Worm (Caenorhabditis elegans) whole organism, late embryonic: ENCODE results near the gene C08F1.11.

Experiments
- ama-1 ChIP-seq: fragments of 150-350 bp; optimal IDR thresholded peaks from 2 replicates; lab custom pipeline; 2014
- ceh-14 ChIP-seq: sonication (generic microtip); optimal IDR thresholded peaks from 2 replicates; lab custom pipeline; 2016; ENCODE audit warnings: missing genotype, missing genetic modification characterization, missing compliant biosample characterization
- dve-1 ChIP-seq: sonication (generic microtip); optimal IDR thresholded peaks from 2 replicates; lab custom pipeline; 2017; ENCODE audit warnings: antibody characterized with exemption, mild to moderate bottlenecking, missing genetic modification characterization, missing compliant biosample characterization
- elt-2 ChIP-seq: sonication (generic microtip); optimal IDR thresholded peaks from 2 replicates; lab custom pipeline; 2016; ENCODE audit warnings: missing genetic modification reagents, missing genetic modification characterization, missing compliant biosample characterization
- ets-4 ChIP-seq: sonication (generic microtip); optimal IDR thresholded peaks from 2 replicates; lab custom pipeline; 2016; ENCODE audit warnings: missing genetic modification characterization, missing compliant biosample characterization
- eyg-1 ChIP-seq: sonication (generic microtip); optimal IDR thresholded peaks from 2 replicates; lab custom pipeline; 2016; ENCODE audit warnings: missing genotype, missing genetic modification characterization, missing compliant biosample characterization
- hlh-15 ChIP-seq: sonication (generic microtip); optimal IDR thresholded peaks from 2 replicates; lab custom pipeline; 2016; ENCODE audit warnings: missing genetic modification characterization, missing compliant biosample characterization
- nhr-232 ChIP-seq: sonication (generic microtip); optimal IDR thresholded peaks from 2 replicates; lab custom pipeline; 2016; ENCODE audit warnings: missing genetic modification characterization, missing compliant biosample characterization
- pha-4 ChIP-seq: fragments of 150-350 bp; optimal IDR thresholded peaks from 2 replicates; lab custom pipeline; 2018; ENCODE audit warnings: missing biosample characterization, missing genetic modification reagents, missing genetic modification characterization
- pqm-1 ChIP-seq: sonication (generic microtip); optimal IDR thresholded peaks from 2 replicates; lab custom pipeline; 2016; ENCODE audit warnings: missing genetic modification characterization, missing compliant biosample characterization
- sdc-2 ChIP-seq: sonication (generic microtip); optimal IDR thresholded peaks from 2 replicates; lab custom pipeline; 2016; ENCODE audit warnings: missing genotype, missing genetic modification characterization, missing compliant biosample characterization
- sox-4 ChIP-seq: sonication (generic microtip); optimal IDR thresholded peaks from 2 replicates; lab custom pipeline; 2017; ENCODE audit warnings: mild to moderate bottlenecking, missing genetic modification characterization, inconsistent platforms, missing compliant biosample characterization
- ttx-3 ChIP-seq: sonication (generic microtip); optimal IDR thresholded peaks from 2 replicates; lab custom pipeline; 2016; ENCODE audit warnings: missing genetic modification reagents, missing genetic modification characterization, missing compliant biosample characterization
- unc-42 ChIP-seq: sonication (generic microtip); optimal IDR thresholded peaks from 2 replicates; lab custom pipeline; 2016; ENCODE audit warnings: missing genotype, missing genetic modification characterization, missing compliant biosample characterization

ce11 chrII:1771785-1772184, 12.9 kb downstream of the C08F1.11 start, which contains the start of gene math-3:
- no peak for TF ChIP-seq elt-2 (tag; lab: Kevin White, UChicago)
- TF ChIP-seq eyg-1 (tag; lab: Kevin White, UChicago) = no peak
- no peak for TF ChIP-seq pha-4
- TF ChIP-seq hlh-15 (tag; lab: Kevin White, UChicago) = no peak
- TF ChIP-seq dve-1 = no peak
- no peak for TF ChIP-seq sox-4 (tag; lab: Kevin White, UChicago)
- TF ChIP-seq ceh-14 = no peak
- no peak for TF ChIP-seq nhr-232
- no peak for TF ChIP-seq ama-1 (lab: Kevin White, UChicago)
- TF ChIP-seq pqm-1 (tag; lab: Kevin White, UChicago) = no peak
- TF ChIP-seq ttx-3 (tag; lab: Kevin White, UChicago) = no peak
- no peak for TF ChIP-seq unc-42 (tag; lab: Kevin White, UChicago)
- TF ChIP-seq sdc-2 (tag; lab: Kevin White, UChicago) = no peak
- no peak for TF ChIP-seq ets-4 (tag; lab: Kevin White, UChicago)
